Worm (Caenorhabditis elegans): Measurements from ENCODE around the gene fbxb-44.

- TF ChIP-seq ref-1 (GFP tag; conservative IDR thresholded peaks at IDR 0.05) = no peak
- TF ChIP-seq flt-1 (GFP tag; IDR thresholded peaks at IDR 0.05) = no peak
- TF ChIP-seq med-1 (GFP tag; optimal IDR thresholded peaks at IDR 0.05; ENCODE audit: insufficient read depth) = no peak
- TF ChIP-seq T22C8.4 (GFP tag; IDR thresholded peaks at IDR 0.05) = no peak
- no peak for TF ChIP-seq ztf-29 (GFP tag; IDR thresholded peaks at IDR 0.05)
- no peak for TF ChIP-seq klf-2 (GFP tag; conservative IDR thresholded peaks at IDR 0.05)
- no peak for TF ChIP-seq cog-1 (tag; optimal IDR thresholded peaks at IDR 0.05)
- TF ChIP-seq ztf-23 (GFP tag; IDR thresholded peaks at IDR 0.05) = no peak
These were observed 13.2 kb upstream of the fbxb-44 start, which contains the start of gene Y51H7BR.7 for ce11 chrII:1525498-1525897.
